Fruit fly (Drosophila melanogaster) whole organism, prepupa: Measurements from ENCODE around the gene CG17233.

Experiments
- CG3032 ChIP-seq: fragments of 200-800 bp; optimal IDR thresholded peaks from 2 replicates; lab custom pipeline; 2019; ENCODE audit warnings: missing biosample characterization, mild to moderate bottlenecking, missing genetic modification characterization, moderate library complexity
- Ets96B ChIP-seq: fragments of 200-800 bp; optimal IDR thresholded peaks from 2 replicates; lab custom pipeline; 2019; ENCODE audit warnings: missing biosample characterization, mild to moderate bottlenecking, missing genetic modification characterization, moderate library complexity
- Hr39 ChIP-seq: fragments of 200-800 bp; sonication (Bioruptor generic); optimal IDR thresholded peaks from 2 replicates; lab custom pipeline; 2016; ENCODE audit warnings: missing biosample characterization, missing genetic modification characterization
- Sox102F ChIP-seq: fragments of 200-800 bp; sonication (Bioruptor generic); optimal IDR thresholded peaks from 2 replicates; lab custom pipeline; 2016; ENCODE audit warnings: missing biosample characterization, mild to moderate bottlenecking, missing genetic modification characterization
- acj6 ChIP-seq: fragments of 200-800 bp; sonication (Bioruptor generic); optimal IDR thresholded peaks from 3 replicates; lab custom pipeline; 2016; ENCODE audit warnings: missing biosample characterization, missing genetic modification characterization
- eg ChIP-seq: fragments of 200-800 bp; sonication (Bioruptor generic); IDR thresholded peaks from 3 replicates; pipeline ENCODE4 v1.3.6; 2022; ENCODE audit warnings: missing biosample characterization, missing genetic modification characterization
- esn ChIP-seq: fragments of 200-800 bp; sonication (Bioruptor generic); optimal IDR thresholded peaks from 2 replicates; lab custom pipeline; 2016; ENCODE audit warnings: missing biosample characterization, mild to moderate bottlenecking, missing genetic modification characterization, moderate library complexity

- no peak for TF ChIP-seq acj6 (GFP tag; lab: Kevin White, UChicago)
- TF ChIP-seq esn (GFP tag; lab: Kevin White, UChicago), result no peak
- no peak for TF ChIP-seq Sox102F
- no peak for TF ChIP-seq Ets96B (tag; lab: Kevin White, UChicago)
- no peak for TF ChIP-seq Hr39
- no peak for TF ChIP-seq CG3032 (tag; lab: Kevin White, UChicago)
- no peak for TF ChIP-seq eg (GFP tag; lab: Robert Waterston, UW)
These were observed 19.1 kb downstream of the CG17233 start for dm6 chr3L:20222617-20223016.
